Worm (Caenorhabditis elegans): ENCODE results near the gene D2024.5.

The D2024.5 gene

ce11 chrIV:7230198-7230597 is 2.1 kb upstream of the D2024.5 start, which contains the start of gene cap-1:
TSS of gene cap-1 (minus strand) at chrIV:7230223.
- TF ChIP-seq nhr-23 (tag; optimal IDR thresholded peaks at IDR 0.05) (no peak), ztf-11 (tag; optimal IDR thresholded peaks at IDR 0.05) (no peak), nhr-11 (tag; optimal IDR thresholded peaks at IDR 0.05) (no peak), snpc-4 (tag; optimal IDR thresholded peaks at IDR 0.05) (peak; percentile 44), nhr-77 (tag; optimal IDR thresholded peaks at IDR 0.05) (no peak), dmd-4 (tag; optimal IDR thresholded peaks at IDR 0.05) (no peak), nhr-129 (tag; optimal IDR thresholded peaks at IDR 0.05) (peak; percentile 75), gmeb-1 (tag; optimal IDR thresholded peaks at IDR 0.05) (peak; percentile 55), mdl-1 (tag; optimal IDR thresholded peaks at IDR 0.05) (no peak), sma-9 (GFP tag; optimal IDR thresholded peaks at IDR 0.05) (peak; percentile 66), sma-9 (tag; optimal IDR thresholded peaks at IDR 0.05) (no peak), lin-39 (tag; optimal IDR thresholded peaks at IDR 0.05) (no peak), nhr-6 (tag; optimal IDR thresholded peaks at IDR 0.05) (no peak), zag-1 (tag; optimal IDR thresholded peaks at IDR 0.05) (no peak), R02D3.7 (tag; optimal IDR thresholded peaks at IDR 0.05) (no peak), egl-27 (tag; optimal IDR thresholded peaks at IDR 0.05) (no peak), aly-2 (tag; optimal IDR thresholded peaks at IDR 0.05) (no peak), unc-62 (GFP tag; optimal IDR thresholded peaks at IDR 0.05) (no peak), sma-3 (GFP tag; optimal IDR thresholded peaks at IDR 0.05) (peak; percentile 75), blmp-1 (tag; optimal IDR thresholded peaks at IDR 0.05; ENCODE audit: insufficient read depth) (no peak), nhr-12 (tag; optimal IDR thresholded peaks at IDR 0.05) (no peak), ztf-1 (GFP tag; conservative IDR thresholded peaks at IDR 0.05) (no peak), mab-5 (tag; optimal IDR thresholded peaks at IDR 0.05) (peak; percentile 5), ztf-4 (tag; optimal IDR thresholded peaks at IDR 0.05) (no peak), alr-1 (tag; optimal IDR thresholded peaks at IDR 0.05) (no peak), Y55F3AM.14 (GFP tag; optimal IDR thresholded peaks at IDR 0.05) (no peak), crh-2 (tag; optimal IDR thresholded peaks at IDR 0.05) (peak; percentile 69), unc-55 (GFP tag; optimal IDR thresholded peaks at IDR 0.05) (peak; percentile 88), ama-1 (optimal IDR thresholded peaks at IDR 0.05) (no peak), nhr-10 (tag; optimal IDR thresholded peaks at IDR 0.05) (no peak), fos-1 (tag; optimal IDR thresholded peaks at IDR 0.05) (peak; percentile 99), ceh-16 (tag; optimal IDR thresholded peaks at IDR 0.05) (no peak), F13H6.1 (tag; optimal IDR thresholded peaks at IDR 0.05) (peak; percentile 24), C34F6.9 (tag; optimal IDR thresholded peaks at IDR 0.05) (peak; percentile 92), lsy-2 (tag; optimal IDR thresholded peaks at IDR 0.05) (peak; percentile 35 to 82), elt-1 (tag; optimal IDR thresholded peaks at IDR 0.05) (no peak), elt-3 (tag; optimal IDR thresholded peaks at IDR 0.05) (no peak), mbf-1 (tag; optimal IDR thresholded peaks at IDR 0.05) (no peak), unc-39 (tag; optimal IDR thresholded peaks at IDR 0.05) (no peak), peb-1 (tag; optimal IDR thresholded peaks at IDR 0.05) (no peak), nhr-25 (tag; optimal IDR thresholded peaks at IDR 0.05) (peak; percentile 29), nhr-21 (tag; optimal IDR thresholded peaks at IDR 0.05) (peak; percentile 6), lin-13 (GFP tag; optimal IDR thresholded peaks at IDR 0.05) (peak; percentile 75), lin-11 (tag; optimal IDR thresholded peaks at IDR 0.05) (no peak), nhr-237 (tag; optimal IDR thresholded peaks at IDR 0.05) (no peak), skn-1 (tag; optimal IDR thresholded peaks at IDR 0.05) (no peak), ZK546.5 (tag; optimal IDR thresholded peaks at IDR 0.05) (no peak), ceh-82 (tag; optimal IDR thresholded peaks at IDR 0.05) (no peak), sem-4 (tag; optimal IDR thresholded peaks at IDR 0.05) (peak; percentile 84)

All from whole organism, L2 larva.